Worm (Caenorhabditis elegans): Measurements from ENCODE around the gene gex-3.

gex-3 gene

ce11 chrIV:12435442-12435841, 31.2 kb downstream of the gex-3 start, which contains the start of gene irg-4 (continued):
- TF ChIP-seq irx-1 (tag; optimal IDR thresholded peaks at IDR 0.05) = no peak
- no peak for TF ChIP-seq ets-5 (GFP tag; IDR thresholded peaks at IDR 0.05)
- TF ChIP-seq pqm-1 (tag; optimal IDR thresholded peaks at IDR 0.05) = peak; percentile 4
- TF ChIP-seq tbx-2 (tag; optimal IDR thresholded peaks at IDR 0.05) = no peak
- no peak for TF ChIP-seq dpl-1 (GFP tag; optimal IDR thresholded peaks at IDR 0.05)
- no peak for TF ChIP-seq pax-3 (tag; optimal IDR thresholded peaks at IDR 0.05)

- no peak for TF ChIP-seq nhr-77 (tag; optimal IDR thresholded peaks at IDR 0.05)
- TF ChIP-seq efl-1 (optimal IDR thresholded peaks at IDR 0.05) = no peak
- TF ChIP-seq efl-1 (GFP tag; optimal IDR thresholded peaks at IDR 0.05 in 1 of 2) = peak in 1 of 2 experiments; percentile 79
Observed at ce11 chrIV:12438359-12438758, 34.1 kb downstream of the gex-3 start, which contains the start of gene clec-185. TSS of gene clec-185 (plus strand) at chrIV:12438659.

ce11 chrIV:12441715-12442114, 37.5 kb downstream of the gex-3 start, which contains the start of gene C25G4.17:
TSS of gene C25G4.17 (plus strand) at chrIV:12442015.
- TF ChIP-seq pqm-1 (tag; optimal IDR thresholded peaks at IDR 0.05) (no peak), efl-3 (GFP tag; optimal IDR thresholded peaks at IDR 0.05) (no peak), hpl-2 (GFP tag; optimal IDR thresholded peaks at IDR 0.05) (no peak), lin-35 (GFP tag; optimal IDR thresholded peaks at IDR 0.05) (no peak), ceh-82 (tag; optimal IDR thresholded peaks at IDR 0.05) (no peak), ces-1 (GFP tag; optimal IDR thresholded peaks at IDR 0.05) (no peak), nhr-28 (tag; optimal IDR thresholded peaks at IDR 0.05) (no peak), hlh-17 (GFP tag; optimal IDR thresholded peaks at IDR 0.05; ENCODE audit: borderline replicate concordance) (no peak), lin-15B (tag; optimal IDR thresholded peaks at IDR 0.05) (no peak), snpc-4 (tag; optimal IDR thresholded peaks at IDR 0.05) (no peak), C34B4.2 (tag; optimal IDR thresholded peaks at IDR 0.05) (no peak), nhr-85 (tag) (no peak), unc-62 (GFP tag; optimal IDR thresholded peaks at IDR 0.05) (no peak), nhr-19 (GFP tag; conservative IDR thresholded peaks at IDR 0.05) (no peak), skn-1 (tag; optimal IDR thresholded peaks at IDR 0.05) (no peak), nhr-76 (tag; optimal IDR thresholded peaks at IDR 0.05) (no peak), nhr-84 (tag; optimal IDR thresholded peaks at IDR 0.05) (no peak), nhr-90 (tag; optimal IDR thresholded peaks at IDR 0.05; ENCODE audit: poor library complexity) (no peak), unc-86 (tag; optimal IDR thresholded peaks at IDR 0.05) (no peak)

ce11 chrIV:12443936-12444335, 39.7 kb downstream of the gex-3 start, which contains the start of gene C25G4.2:
TSS of gene C25G4.2 (minus strand) at chrIV:12444035.
- TF ChIP-seq egl-13 (tag; optimal IDR thresholded peaks at IDR 0.05) (no peak), dsc-1 (tag; optimal IDR thresholded peaks at IDR 0.05) (no peak), nhr-12 (tag; optimal IDR thresholded peaks at IDR 0.05) (no peak), F16B12.6 (tag; optimal IDR thresholded peaks at IDR 0.05) (no peak), nhr-85 (tag) (no peak), lin-13 (GFP tag; optimal IDR thresholded peaks at IDR 0.05) (no peak), fkh-10 (GFP tag; optimal IDR thresholded peaks at IDR 0.05) (no peak), ceh-63 (GFP tag; optimal IDR thresholded peaks at IDR 0.05) (no peak), lin-35 (GFP tag; optimal IDR thresholded peaks at IDR 0.05) (no peak), isw-1 (GFP tag; IDR thresholded peaks at IDR 0.05) (no peak), hlh-17 (GFP tag; optimal IDR thresholded peaks at IDR 0.05; ENCODE audit: borderline replicate concordance) (no peak), unc-98 (GFP tag; IDR thresholded peaks at IDR 0.05) (no peak), lin-14 (GFP tag; optimal IDR thresholded peaks at IDR 0.05) (no peak), sox-4 (tag; optimal IDR thresholded peaks at IDR 0.05) (no peak)
